Fruit fly (Drosophila melanogaster) whole organism, embryonic: Measurements from ENCODE around the gene UQCR-6.4L.

ENCODE experiments used
- CG17385 ChIP-seq: fragments of 200-800 bp; sonication (Bioruptor generic); optimal IDR thresholded peaks from 3 replicates; lab custom pipeline; 2018; ENCODE audit warnings: missing biosample characterization, mild to moderate bottlenecking, missing genetic modification characterization
- CG31365 ChIP-seq: fragments of 200-800 bp; sonication (Bioruptor generic); optimal IDR thresholded peaks from 2 replicates; lab custom pipeline; 2018; ENCODE audit warnings: missing biosample characterization, mild to moderate bottlenecking, missing genetic modification characterization
- CG34376 ChIP-seq: fragments of 200-800 bp; sonication (Bioruptor generic); optimal IDR thresholded peaks from 2 replicates; lab custom pipeline; 2018; ENCODE audit warnings: missing biosample characterization, mild to moderate bottlenecking, missing genetic modification characterization
- CHES-1-like ChIP-seq: fragments of 200-800 bp; sonication (Bioruptor generic); optimal IDR thresholded peaks from 2 replicates; lab custom pipeline; 2016; ENCODE audit warnings: missing biosample characterization, missing genetic modification characterization
- gsb-n ChIP-seq: fragments of 200-800 bp; sonication (Bioruptor generic); optimal IDR thresholded peaks from 3 replicates; lab custom pipeline; 2018; ENCODE audit warnings: missing biosample characterization, mild to moderate bottlenecking, missing genetic modification characterization
- psq ChIP-seq: fragments of 200-800 bp; sonication (Bioruptor generic); optimal IDR thresholded peaks from 2 replicates; lab custom pipeline; 2017; ENCODE audit warnings: missing biosample characterization, missing genetic modification characterization
- usp ChIP-seq: fragments of >200 bp; optimal IDR thresholded peaks from 2 replicates; lab custom pipeline; 2017; ENCODE audit warnings: missing biosample characterization, missing genetic modification characterization

DNA sequence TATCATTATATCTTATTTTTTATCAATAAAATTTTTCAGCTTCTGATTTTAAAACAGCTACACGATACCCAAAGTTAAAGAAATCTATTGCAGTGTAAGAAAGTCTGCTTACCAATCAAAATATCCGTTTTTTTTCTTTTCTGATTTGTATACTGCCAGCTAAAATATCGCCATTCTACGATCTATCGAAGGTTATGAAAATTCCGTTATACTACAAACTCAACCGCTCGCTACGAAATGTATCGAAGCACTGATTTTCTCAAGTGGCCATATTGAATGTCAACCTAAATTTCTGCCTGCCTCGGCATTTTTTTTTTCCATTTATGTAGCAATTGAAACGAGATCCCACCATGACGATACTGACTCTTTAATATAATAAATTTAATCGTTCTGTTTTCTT is 13.5 kb downstream of the UQCR-6.4L start, which contains the start of gene nxf2:
- TF ChIP-seq CHES-1-like (GFP tag; lab: Kevin White, UChicago) (no peak), CG17385 (GFP tag; lab: Kevin White, UChicago) (no peak), CG31365 (tag; lab: Kevin White, UChicago) (no peak), usp (GFP tag; lab: Kevin White, UChicago) (no peak), psq (no peak), gsb-n (tag; lab: Kevin White, UChicago) (no peak), CG34376 (GFP tag; lab: Kevin White, UChicago) (no peak)
